Fruit fly (Drosophila melanogaster) whole organism, wandering third instar larva: ENCODE measurements around the gene CG34308.

Experiments used
- Abd-B ChIP-seq: fragments of >200 bp; optimal IDR thresholded peaks from 2 replicates; lab custom pipeline; 2017; ENCODE audit warnings: missing biosample characterization, missing genetic modification characterization
- CG32264 ChIP-seq: fragments of 200-800 bp; sonication (Bioruptor generic); optimal IDR thresholded peaks from 2 replicates; lab custom pipeline; 2016; ENCODE audit warnings: missing biosample characterization, missing genetic modification characterization
- CG9705 ChIP-seq: fragments of 200-800 bp; sonication (Bioruptor generic); optimal IDR thresholded peaks from 2 replicates; lab custom pipeline; 2018; ENCODE audit warnings: missing biosample characterization, mild to moderate bottlenecking, missing genetic modification characterization
- Dfd ChIP-seq: fragments of >200 bp; optimal IDR thresholded peaks from 2 replicates; lab custom pipeline; 2017; ENCODE audit warnings: missing biosample characterization, missing genetic modification characterization
- Dif ChIP-seq: fragments of 200-275, 200-300 bp; sonication (Bioruptor generic); optimal IDR thresholded peaks from 2 replicates; lab custom pipeline; 2018; ENCODE audit warnings: missing biosample characterization, missing genetic modification characterization; ENCODE audit not compliant: partially characterized antibody
- GATAd ChIP-seq: sonication (Bioruptor generic); optimal IDR thresholded peaks from 2 replicates; lab custom pipeline; 2016; ENCODE audit warnings: missing biosample characterization, missing genetic modification characterization
- HLH106 ChIP-seq: fragments of 200-800 bp; optimal IDR thresholded peaks from 3 replicates; lab custom pipeline; 2019; ENCODE audit warnings: missing biosample characterization, mild to moderate bottlenecking, missing genetic modification characterization, moderate library complexity
- Hnf4 ChIP-seq: fragments of 200-800 bp; sonication (Bioruptor generic); optimal IDR thresholded peaks from 2 replicates; lab custom pipeline; 2016; ENCODE audit warnings: missing biosample characterization, mild to moderate bottlenecking, missing genetic modification characterization
- Hr78 ChIP-seq: fragments of >200 bp; optimal IDR thresholded peaks from 2 replicates; lab custom pipeline; 2017; ENCODE audit warnings: missing biosample characterization, missing genetic modification characterization
- Hr83 ChIP-seq: fragments of 200-300 bp; sonication (Bioruptor generic); optimal IDR thresholded peaks from 2 replicates; lab custom pipeline; 2016; ENCODE audit warnings: missing biosample characterization, mild to moderate bottlenecking, missing genetic modification characterization, moderate library complexity; ENCODE audit not compliant: poor library complexity, severe bottlenecking
- Jra ChIP-seq: sonication (Bioruptor generic); optimal IDR thresholded peaks from 2 replicates; lab custom pipeline; 2016; ENCODE audit warnings: missing biosample characterization, missing genetic modification characterization
- Mio ChIP-seq: sonication (Bioruptor generic); optimal IDR thresholded peaks from 2 replicates; lab custom pipeline; 2016; ENCODE audit warnings: missing biosample characterization, missing genetic modification characterization
- Myc ChIP-seq: fragments of >200 bp; optimal IDR thresholded peaks from 2 replicates; lab custom pipeline; 2017
- N ChIP-seq: fragments of >200 bp; optimal IDR thresholded peaks from 2 replicates; lab custom pipeline; 2018; ENCODE audit warnings: missing biosample characterization, missing external identifiers, missing genetic modification characterization
- OdsH ChIP-seq: fragments of 200-800 bp; sonication (Bioruptor generic); optimal IDR thresholded peaks from 2 replicates; lab custom pipeline; 2016; ENCODE audit warnings: missing biosample characterization, mild to moderate bottlenecking, missing genetic modification characterization
- Rel ChIP-seq, 2 experiments: fragments of 200-800 bp; sonication (Bioruptor generic) in 1 of 2; optimal IDR thresholded peaks; 2 replicates in 1 of 2; 3 replicates in 1 of 2; lab custom pipeline; 2016 to 2019; ENCODE audit warnings: mild to moderate bottlenecking in 2 of 2, missing biosample characterization in 2 of 2, missing genetic modification characterization in 2 of 2, moderate library complexity in 1 of 2
- Sp1 ChIP-seq: fragments of 200-800 bp; sonication (Bioruptor generic); optimal IDR thresholded peaks from 3 replicates; lab custom pipeline; 2019; ENCODE audit warnings: missing biosample characterization, mild to moderate bottlenecking, missing genetic modification characterization, moderate library complexity
- Vsx2 ChIP-seq: fragments of 200-300, 225-300 bp; sonication (Bioruptor generic); optimal IDR thresholded peaks from 2 replicates; lab custom pipeline; 2018; ENCODE audit warnings: missing biosample characterization, missing genetic modification characterization; ENCODE audit not compliant: partially characterized antibody
- brk ChIP-seq: fragments of 200-800 bp; sonication (Bioruptor generic); optimal IDR thresholded peaks from 2 replicates; lab custom pipeline; 2016; ENCODE audit warnings: missing biosample characterization, mild to moderate bottlenecking, missing genetic modification characterization
- dl ChIP-seq, 2 experiments: fragments of 175-275, 200-275 bp in 1 of 2; fragments of 200-275 bp in 1 of 2; sonication (Bioruptor generic); optimal IDR thresholded peaks; lab custom pipeline; 2018; ENCODE audit warnings: mild to moderate bottlenecking in 2 of 2, missing biosample characterization in 2 of 2, missing genetic modification characterization in 2 of 2, moderate library complexity in 2 of 2; ENCODE audit not compliant: partially characterized antibody in 2 of 2, insufficient read depth in 1 of 2
- dmrt93B ChIP-seq: fragments of 200-800 bp; sonication (Bioruptor generic); optimal IDR thresholded peaks from 2 replicates; lab custom pipeline; 2018; ENCODE audit warnings: missing biosample characterization, mild to moderate bottlenecking, missing genetic modification characterization
- ey ChIP-seq: fragments of 200-800 bp; sonication (Bioruptor generic); optimal IDR thresholded peaks from 2 replicates; lab custom pipeline; 2016; ENCODE audit warnings: missing biosample characterization, missing genetic modification characterization
- foxo ChIP-seq, 2 experiments: fragments of 200-800 bp; sonication (Bioruptor generic); optimal IDR thresholded peaks; 2 replicates in 1 of 2; 3 replicates in 1 of 2; lab custom pipeline; 2016 to 2017; ENCODE audit warnings: missing biosample characterization in 2 of 2, missing genetic modification characterization in 2 of 2
- fru ChIP-seq: fragments of 200-800 bp; sonication (Bioruptor generic); optimal IDR thresholded peaks from 3 replicates; lab custom pipeline; 2016; ENCODE audit warnings: missing biosample characterization, mild to moderate bottlenecking, missing genetic modification characterization
- h ChIP-seq: fragments of 200-800 bp; sonication (Bioruptor generic); optimal IDR thresholded peaks from 3 replicates; lab custom pipeline; 2016; ENCODE audit warnings: missing biosample characterization, mild to moderate bottlenecking, missing genetic modification characterization
- jim ChIP-seq: fragments of 175-275, 200-325 bp; sonication (Bioruptor generic); optimal IDR thresholded peaks from 2 replicates; lab custom pipeline; 2016; ENCODE audit warnings: missing biosample characterization, mild to moderate bottlenecking, missing genetic modification characterization
- lola ChIP-seq: fragments of >200 bp; optimal IDR thresholded peaks from 2 replicates; lab custom pipeline; 2017; ENCODE audit warnings: missing biosample characterization, missing genetic modification characterization
- pan ChIP-seq: fragments of >200 bp; optimal IDR thresholded peaks from 2 replicates; lab custom pipeline; 2017
- psq ChIP-seq: fragments of 200-800 bp; sonication (Bioruptor generic); optimal IDR thresholded peaks from 3 replicates; lab custom pipeline; 2017; ENCODE audit warnings: missing biosample characterization, mild to moderate bottlenecking, missing genetic modification characterization, moderate library complexity
- rgr ChIP-seq: fragments of 200-800 bp; sonication (Bioruptor generic); optimal IDR thresholded peaks from 3 replicates; lab custom pipeline; 2016; ENCODE audit warnings: missing biosample characterization, mild to moderate bottlenecking, missing genetic modification characterization
- sage ChIP-seq: fragments of 200-800 bp; sonication (Bioruptor generic); optimal IDR thresholded peaks from 2 replicates; lab custom pipeline; 2016; ENCODE audit warnings: missing biosample characterization, mild to moderate bottlenecking, missing genetic modification characterization
- tai ChIP-seq: sonication (Bioruptor generic); optimal IDR thresholded peaks from 2 replicates; lab custom pipeline; 2016; ENCODE audit warnings: missing biosample characterization, missing genetic modification characterization
- usp ChIP-seq: fragments of >200 bp; optimal IDR thresholded peaks from 2 replicates; lab custom pipeline; 2017; ENCODE audit warnings: missing biosample characterization, missing genetic modification characterization
- woc ChIP-seq: sonication (Bioruptor generic); optimal IDR thresholded peaks from 2 replicates; lab custom pipeline; 2016; ENCODE audit warnings: missing biosample characterization, mild to moderate bottlenecking, missing genetic modification characterization

CG34308 gene

dm6 chr3R:13078263-13078662 lies 10.8 kb upstream of the CG34308 start:
- peak; percentile 19 for TF ChIP-seq HLH106
- no peak for TF ChIP-seq fru
- no peak for TF ChIP-seq Sp1
- TF ChIP-seq rgr (GFP tag; lab: Kevin White, UChicago) = no peak
- no peak for TF ChIP-seq Vsx2 (GFP tag; lab: Kevin White, UChicago)
- TF ChIP-seq Dif (GFP tag; lab: Kevin White, UChicago) = no peak
- no peak for TF ChIP-seq ey (GFP tag; lab: Kevin White, UChicago)
- no peak for TF ChIP-seq N (GFP tag; lab: Kevin White, UChicago)
- peak; percentile 96 for TF ChIP-seq Myc
- TF ChIP-seq dmrt93B (GFP tag; lab: Kevin White, UChicago) = no peak
- peak in 1 of 2 experiments; percentile 10 for TF ChIP-seq foxo (GFP tag; optimal IDR thresholded peaks at IDR 0.05; lab: Kevin White, UChicago)
- TF ChIP-seq CG32264 (GFP tag; lab: Kevin White, UChicago) = no peak
- no peak for TF ChIP-seq lola (GFP tag; lab: Kevin White, UChicago)
- no peak for TF ChIP-seq psq (GFP tag; lab: Kevin White, UChicago)
- TF ChIP-seq brk (GFP tag; lab: Kevin White, UChicago) = peak; percentile 60
- TF ChIP-seq pan = no peak
- no peak for TF ChIP-seq Mio
- TF ChIP-seq GATAd (GFP tag; lab: Kevin White, UChicago) = no peak
- TF ChIP-seq Abd-B (GFP tag; lab: Kevin White, UChicago) = no peak
- TF ChIP-seq Hr83 (GFP tag; lab: Kevin White, UChicago) = no peak
- no peak for TF ChIP-seq CG9705 (GFP tag; lab: Kevin White, UChicago)
- TF ChIP-seq jim (GFP tag; lab: Kevin White, UChicago) = no peak
- TF ChIP-seq tai (GFP tag; lab: Kevin White, UChicago) = peak; percentile 21

dm6 chr3R:13082382-13082781 lies 6.7 kb upstream of the CG34308 start:
- TF ChIP-seq Dif (GFP tag; lab: Kevin White, UChicago) = no peak
- no peak for TF ChIP-seq woc
- no peak for TF ChIP-seq Mio

dm6 chr3R:13085924-13086323 lies 3.1 kb upstream of the CG34308 start, which contains the start of gene CG43063:
Gene CG43063 (plus strand): TSS chr3R:13086224.
- TF ChIP-seq foxo (GFP tag; optimal IDR thresholded peaks at IDR 0.05; lab: Kevin White, UChicago) = no peak
- TF ChIP-seq lola (GFP tag; lab: Kevin White, UChicago) = no peak
- TF ChIP-seq N (GFP tag; lab: Kevin White, UChicago) = no peak
- no peak for TF ChIP-seq OdsH (GFP tag; lab: Kevin White, UChicago)
- no peak for TF ChIP-seq Hnf4 (GFP tag; lab: Kevin White, UChicago)
- TF ChIP-seq pan = no peak
- TF ChIP-seq dl (GFP tag; optimal IDR thresholded peaks at IDR 0.05; lab: Kevin White, UChicago; ENCODE audit: insufficient read depth in 1 of 2, partially characterized antibody in 2 of 2) = no peak
- no peak for TF ChIP-seq HLH106
- TF ChIP-seq Rel (GFP tag; optimal IDR thresholded peaks at IDR 0.05; lab: Kevin White, UChicago) = no peak
- TF ChIP-seq Rel (tag; optimal IDR thresholded peaks at IDR 0.05; lab: Kevin White, UChicago) = no peak
- TF ChIP-seq tai (GFP tag; lab: Kevin White, UChicago) = no peak

dm6 chr3R:13088395-13088794 lies 647 bp upstream of the CG34308 start, which contains the start of gene timeout:
Gene timeout (plus strand): TSS chr3R:13088651.
- no peak for TF ChIP-seq Dfd (GFP tag; lab: Kevin White, UChicago)
- no peak for TF ChIP-seq Dif (GFP tag; lab: Kevin White, UChicago)
- no peak for TF ChIP-seq dmrt93B (GFP tag; lab: Kevin White, UChicago)
- no peak for TF ChIP-seq Jra (GFP tag; lab: Kevin White, UChicago)
- no peak for TF ChIP-seq dl (GFP tag; optimal IDR thresholded peaks at IDR 0.05; lab: Kevin White, UChicago; ENCODE audit: insufficient read depth in 1 of 2, partially characterized antibody in 2 of 2)
- no peak for TF ChIP-seq Rel (GFP tag; optimal IDR thresholded peaks at IDR 0.05; lab: Kevin White, UChicago)
- TF ChIP-seq Rel (tag; optimal IDR thresholded peaks at IDR 0.05; lab: Kevin White, UChicago) = no peak
- TF ChIP-seq sage (GFP tag; lab: Kevin White, UChicago) = no peak
- TF ChIP-seq fru = no peak
- TF ChIP-seq lola (GFP tag; lab: Kevin White, UChicago) = no peak
- TF ChIP-seq tai (GFP tag; lab: Kevin White, UChicago) = no peak
- TF ChIP-seq Hr78 (GFP tag; lab: Kevin White, UChicago) = no peak
- no peak for TF ChIP-seq CG32264 (GFP tag; lab: Kevin White, UChicago)
- TF ChIP-seq h (GFP tag; lab: Kevin White, UChicago) = no peak
- no peak for TF ChIP-seq woc
- TF ChIP-seq usp (GFP tag; lab: Kevin White, UChicago) = no peak
